Worm (Caenorhabditis elegans) whole organism, young adult: ENCODE data around the gene madd-3.

ENCODE experiments used
- C17E4.6 ChIP-seq: fragments of 200-800 bp; sonication (Bioruptor generic); IDR thresholded peaks from 2 replicates; pipeline ENCODE4 v1.3.6; 2022; ENCODE audit warnings: missing genetic modification reagents, missing genetic modification characterization, missing compliant biosample characterization
- D2030.7 ChIP-seq: fragments of 200-800 bp; sonication (Bioruptor generic); IDR thresholded peaks from 2 replicates; pipeline ENCODE4 v1.3.6; 2022; ENCODE audit warnings: missing genetic modification reagents, missing genetic modification characterization, missing compliant biosample characterization
- F23B12.7 ChIP-seq: sonication (generic microtip); optimal IDR thresholded peaks from 2 replicates; lab custom pipeline; 2017; ENCODE audit warnings: missing genetic modification characterization, mild to moderate bottlenecking, missing compliant biosample characterization, antibody characterized with exemption, moderate library complexity; ENCODE audit not compliant: insufficient read depth
- F49E8.2 ChIP-seq: sonication (generic microtip); optimal IDR thresholded peaks from 3 replicates; lab custom pipeline; 2017; ENCODE audit warnings: missing genetic modification characterization, mild to moderate bottlenecking, missing compliant biosample characterization, antibody characterized with exemption, moderate library complexity; ENCODE audit not compliant: insufficient read depth
- T07F8.4 ChIP-seq: sonication (generic microtip); optimal IDR thresholded peaks from 2 replicates; lab custom pipeline; 2016; ENCODE audit warnings: mild to moderate bottlenecking, missing genetic modification characterization, moderate library complexity, missing compliant biosample characterization
- Y67H2A.10 ChIP-seq: fragments of 200-800 bp; sonication (Bioruptor generic); conservative IDR thresholded peaks from 2 replicates; pipeline ENCODE4 v1.3.6; 2022; ENCODE audit warnings: missing genetic modification reagents, missing genetic modification characterization, missing compliant biosample characterization
- ZK185.1 ChIP-seq: sonication (generic microtip); optimal IDR thresholded peaks from 2 replicates; lab custom pipeline; 2016; ENCODE audit warnings: mild to moderate bottlenecking, missing genetic modification characterization, missing compliant biosample characterization; ENCODE audit not compliant: poor library complexity, severe bottlenecking
- akir-1 ChIP-seq: fragments of 200-800 bp; sonication (Bioruptor generic); optimal IDR thresholded peaks from 2 replicates; lab custom pipeline; 2018; ENCODE audit warnings: mild to moderate bottlenecking, missing genetic modification characterization, moderate library complexity, missing compliant biosample characterization
- athp-1 ChIP-seq: sonication (generic microtip); optimal IDR thresholded peaks from 2 replicates; lab custom pipeline; 2017; ENCODE audit warnings: mild to moderate bottlenecking, missing genetic modification characterization, missing compliant biosample characterization
- attf-5 ChIP-seq: fragments of 200-800 bp; sonication (Bioruptor generic); optimal IDR thresholded peaks from 2 replicates; lab custom pipeline; 2018; ENCODE audit warnings: mild to moderate bottlenecking, missing genetic modification characterization, missing compliant biosample characterization
- ccch-3 ChIP-seq: fragments of 200-800 bp; sonication (Bioruptor generic); optimal IDR thresholded peaks from 2 replicates; lab custom pipeline; 2018; ENCODE audit warnings: mild to moderate bottlenecking, missing genetic modification characterization, missing compliant biosample characterization
- cebp-2 ChIP-seq: fragments of 200-800 bp; sonication (Bioruptor generic); IDR thresholded peaks from 2 replicates; pipeline ENCODE4 v1.3.6; 2022; ENCODE audit warnings: missing genetic modification characterization, missing compliant biosample characterization
- ceh-27 ChIP-seq: fragments of 200-800 bp; sonication (Bioruptor generic); optimal IDR thresholded peaks from 2 replicates; lab custom pipeline; 2018; ENCODE audit warnings: mild to moderate bottlenecking, missing genetic modification characterization, moderate library complexity, missing compliant biosample characterization
- ceh-58 ChIP-seq: fragments of 200-800 bp; sonication (Bioruptor generic); IDR thresholded peaks from 2 replicates; pipeline ENCODE4 v1.3.6; 2022; ENCODE audit warnings: missing genetic modification characterization, missing compliant biosample characterization
- ceh-91 ChIP-seq: fragments of 200-800 bp; sonication (Bioruptor generic); IDR thresholded peaks from 2 replicates; pipeline ENCODE4 v1.3.6; 2022; ENCODE audit warnings: missing genetic modification reagents, missing genetic modification characterization, missing compliant biosample characterization
- chd-7 ChIP-seq: sonication (generic microtip); optimal IDR thresholded peaks from 2 replicates; lab custom pipeline; 2016; ENCODE audit warnings: mild to moderate bottlenecking, missing genetic modification characterization, moderate library complexity, missing compliant biosample characterization
- egl-44 ChIP-seq: fragments of 200-800 bp; sonication (Bioruptor generic); IDR thresholded peaks from 2 replicates; pipeline ENCODE4 v1.3.6; 2022; ENCODE audit warnings: missing genetic modification reagents, missing genetic modification characterization, missing compliant biosample characterization
- ets-4 ChIP-seq: fragments of 200-800 bp; sonication (Bioruptor generic); optimal IDR thresholded peaks from 2 replicates; lab custom pipeline; 2018; ENCODE audit warnings: mild to moderate bottlenecking, missing genetic modification characterization, missing compliant biosample characterization
- gei-17 ChIP-seq: fragments of 200-800 bp; sonication (Bioruptor generic); optimal IDR thresholded peaks from 2 replicates; lab custom pipeline; 2018; ENCODE audit warnings: mild to moderate bottlenecking, missing genetic modification characterization, missing compliant biosample characterization
- hmg-1.2 ChIP-seq: fragments of 200-800 bp; sonication (Bioruptor generic); IDR thresholded peaks from 2 replicates; pipeline ENCODE4 v1.3.6; 2022; ENCODE audit warnings: missing genetic modification reagents, missing genetic modification characterization, missing compliant biosample characterization
- hrde-1 ChIP-seq: sonication (generic microtip); optimal IDR thresholded peaks from 2 replicates; lab custom pipeline; 2016; ENCODE audit warnings: missing genetic modification characterization, mild to moderate bottlenecking, missing compliant biosample characterization, moderate library complexity, missing genotype, missing genetic modification reagents, borderline replicate concordance
- lag-1 ChIP-seq: fragments of 200-800 bp; sonication (Bioruptor generic); IDR thresholded peaks from 2 replicates; pipeline ENCODE4 v1.3.6; 2022; ENCODE audit warnings: missing genetic modification reagents, missing genetic modification characterization, missing compliant biosample characterization
- let-607 ChIP-seq, 2 experiments: fragments of 200-800 bp in 1 of 2; sonication (Bioruptor generic) in 1 of 2; sonication (generic microtip) in 1 of 2; optimal IDR thresholded peaks; 2 replicates each; lab custom pipeline; 2016 to 2018; ENCODE audit warnings: mild to moderate bottlenecking in 2 of 2, missing compliant biosample characterization in 2 of 2, missing genetic modification characterization in 2 of 2, moderate library complexity in 2 of 2, missing genotype in 1 of 2
- lin-26 ChIP-seq: fragments of 200-800 bp; sonication (Bioruptor generic); IDR thresholded peaks from 2 replicates; pipeline ENCODE4 v1.3.6; 2022; ENCODE audit warnings: missing genetic modification reagents, missing genetic modification characterization, missing compliant biosample characterization
- lin-40 ChIP-seq: sonication (generic microtip); optimal IDR thresholded peaks from 2 replicates; lab custom pipeline; 2016; ENCODE audit warnings: missing genetic modification characterization, mild to moderate bottlenecking, missing compliant biosample characterization, missing genotype, missing genetic modification reagents
- lsy-27 ChIP-seq: sonication (generic microtip); optimal IDR thresholded peaks from 2 replicates; lab custom pipeline; 2017; ENCODE audit warnings: missing genetic modification characterization, mild to moderate bottlenecking, missing compliant biosample characterization, antibody characterized with exemption, missing genotype, borderline replicate concordance; ENCODE audit not compliant: insufficient read depth
- madf-8 ChIP-seq: fragments of 200-800 bp; sonication (Bioruptor generic); conservative IDR thresholded peaks from 2 replicates; pipeline ENCODE4 v1.3.6; 2022; ENCODE audit warnings: missing genetic modification reagents, missing genetic modification characterization, missing compliant biosample characterization
- mes-4 ChIP-seq: sonication (generic microtip); optimal IDR thresholded peaks from 2 replicates; lab custom pipeline; 2016; ENCODE audit warnings: missing genotype, missing genetic modification characterization, missing compliant biosample characterization
- nhr-90 ChIP-seq: sonication (generic microtip); optimal IDR thresholded peaks from 2 replicates; lab custom pipeline; 2016; ENCODE audit warnings: missing genotype, mild to moderate bottlenecking, missing genetic modification characterization, missing compliant biosample characterization
- snpc-3.4 ChIP-seq: sonication (generic microtip); optimal IDR thresholded peaks from 2 replicates; lab custom pipeline; 2017; ENCODE audit warnings: missing genetic modification characterization, mild to moderate bottlenecking, missing compliant biosample characterization, antibody characterized with exemption, moderate library complexity, missing genotype, missing genetic modification reagents
- xnd-1 ChIP-seq: sonication (generic microtip); optimal IDR thresholded peaks from 2 replicates; lab custom pipeline; 2016; ENCODE audit warnings: missing genotype, missing genetic modification reagents, missing genetic modification characterization, missing compliant biosample characterization
- ztf-25 ChIP-seq: fragments of 200-800 bp; sonication (Bioruptor generic); IDR thresholded peaks from 2 replicates; pipeline ENCODE4 v1.3.6; 2022; ENCODE audit warnings: missing genetic modification reagents, missing genetic modification characterization, missing compliant biosample characterization

madd-3 gene

ce11 chrX:14312416-14312815, 16.0 kb upstream of the madd-3 start (continued):
- TF ChIP-seq F23B12.7 (tag; lab: Kevin White, UChicago) (peak; percentile 55), let-607 (tag; optimal IDR thresholded peaks at IDR 0.05; lab: Kevin White, UChicago) (peak in 1 of 2 experiments; percentile 13), hrde-1 (no peak), ets-4 (GFP tag; lab: Kevin White, UChicago) (no peak), akir-1 (GFP tag; lab: Kevin White, UChicago) (no peak), attf-5 (GFP tag; lab: Kevin White, UChicago) (peak; percentile 66), madf-8 (no peak), gei-17 (GFP tag; lab: Kevin White, UChicago) (peak; percentile 40), Y67H2A.10 (GFP tag; lab: Robert Waterston, UW) (no peak), lin-26 (GFP tag; lab: Robert Waterston, UW) (no peak), snpc-3.4 (tag; lab: Kevin White, UChicago) (peak; percentile 9), lin-40 (tag; lab: Kevin White, UChicago) (peak; percentile 81), C17E4.6 (GFP tag; lab: Robert Waterston, UW) (no peak), ceh-27 (peak; percentile 83), egl-44 (GFP tag; lab: Robert Waterston, UW) (no peak), hmg-1.2 (peak; percentile 72)

DNA sequence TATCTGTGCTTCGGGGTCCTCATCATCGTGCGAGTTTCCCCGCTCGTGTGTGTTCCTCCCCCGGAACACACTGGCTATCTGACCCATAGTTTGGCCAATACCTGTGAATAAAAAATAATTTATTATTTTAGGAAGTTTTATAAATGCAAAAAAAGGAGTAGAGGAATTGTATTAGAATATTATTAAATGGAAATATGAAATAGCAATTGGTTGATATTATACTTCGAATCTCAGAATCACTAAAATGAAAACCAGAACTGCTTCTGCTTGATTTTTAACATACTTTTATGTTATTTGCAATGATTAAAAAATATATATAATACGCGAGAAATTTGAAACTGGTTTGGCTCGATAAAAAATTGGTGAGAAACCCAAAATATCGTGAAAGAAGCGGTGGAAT, 15.1 kb upstream of the madd-3 start, which contains the start of gene mgrn-1:
Gene mgrn-1, minus strand, starts transcription at position 101 of the 400 bp plus-strand sequence.
- TF ChIP-seq akir-1 (GFP tag; lab: Kevin White, UChicago): no peak
- no peak for TF ChIP-seq ceh-58 (GFP tag; lab: Robert Waterston, UW)
- TF ChIP-seq nhr-90: no peak
- TF ChIP-seq athp-1: no peak
- TF ChIP-seq ccch-3 (GFP tag; lab: Kevin White, UChicago): no peak
- no peak for TF ChIP-seq ZK185.1 (tag; lab: Kevin White, UChicago)
- no peak for TF ChIP-seq lsy-27 (tag; lab: Kevin White, UChicago)

ce11 chrX:14309656-14310055, 13.2 kb upstream of the madd-3 start:
- TF ChIP-seq T07F8.4 (tag; lab: Kevin White, UChicago) (no peak), chd-7 (tag; lab: Kevin White, UChicago) (no peak), mes-4 (tag; lab: Kevin White, UChicago) (no peak), lag-1 (GFP tag; lab: Robert Waterston, UW) (no peak), ceh-91 (no peak), xnd-1 (tag; lab: Kevin White, UChicago) (no peak), madf-8 (no peak), F49E8.2 (tag; lab: Kevin White, UChicago) (no peak), D2030.7 (GFP tag; lab: Robert Waterston, UW) (no peak), ztf-25 (GFP tag; lab: Robert Waterston, UW) (no peak)

- no peak for TF ChIP-seq cebp-2 (GFP tag; lab: Robert Waterston, UW)
- TF ChIP-seq, all 124 proteins: peak for 0
Measured at ce11 chrX:14307667-14308066, 11.2 kb upstream of the madd-3 start, which contains the start of gene gphr-2. gphr-2 (minus strand) TSS chrX:14307767.
